6 fruit fly cellular contexts compared by ENCODE assay signal in genomic region chr3R:23214603-23215433, dm6.
TF ChIP-seq lines count a peak whose summit lies in the region.

No protein-coding gene starts in this region.

- peak; percentile 59 to 63 for TF ChIP-seq CTCF in S2 (optimal IDR thresholded peaks at IDR 0.05; lab: Kevin White, UChicago)
- TF ChIP-seq CTCF in whole organism, embryonic (GFP tag; optimal IDR thresholded peaks at IDR 0.05; lab: Kevin White, UChicago): peak; percentile 72

TF ChIP-seq in whole organism, adult, 20 proteins besides CTCF, POLR2A, EP300 and RAD21 (continues in another document):
- TF ChIP-seq Mnt (GFP tag; optimal IDR thresholded peaks at IDR 0.05; lab: Kevin White, UChicago) (no peak), ovo (GFP tag; optimal IDR thresholded peaks at IDR 0.05; lab: Kevin White, UChicago) (no peak), Clk (GFP tag; optimal IDR thresholded peaks at IDR 0.05; lab: Kevin White, UChicago) (no peak), CG33017 (tag; optimal IDR thresholded peaks at IDR 0.05; lab: Kevin White, UChicago) (peak; percentile 47), cic (GFP tag; optimal IDR thresholded peaks at IDR 0.05; lab: Kevin White, UChicago) (peak; percentile 80), CG5204 (GFP tag; optimal IDR thresholded peaks at IDR 0.05; lab: Kevin White, UChicago) (no peak), CG12768 (GFP tag; optimal IDR thresholded peaks at IDR 0.05; lab: Kevin White, UChicago) (no peak), pad (GFP tag; optimal IDR thresholded peaks at IDR 0.05; lab: Kevin White, UChicago) (peak; percentile 24), Hr96 (GFP tag; optimal IDR thresholded peaks at IDR 0.05; lab: Kevin White, UChicago) (no peak), CG1620 (GFP tag; optimal IDR thresholded peaks at IDR 0.05; lab: Kevin White, UChicago) (no peak), CG14711 (tag; optimal IDR thresholded peaks at IDR 0.05; lab: Kevin White, UChicago) (no peak), Crg-1 (GFP tag; optimal IDR thresholded peaks at IDR 0.05; lab: Kevin White, UChicago) (no peak), CG7045 (GFP tag; optimal IDR thresholded peaks at IDR 0.05; lab: Kevin White, UChicago) (no peak), tj (GFP tag; optimal IDR thresholded peaks at IDR 0.05; lab: Kevin White, UChicago) (no peak), toe (GFP tag; optimal IDR thresholded peaks at IDR 0.05; lab: Kevin White, UChicago) (no peak), cnc (optimal IDR thresholded peaks at IDR 0.05; lab: Kevin White, UChicago) (peak in 1 of 2 experiments; percentile 92), CG11617 (GFP tag; optimal IDR thresholded peaks at IDR 0.05; lab: Kevin White, UChicago) (no peak), bab1 (GFP tag; optimal IDR thresholded peaks at IDR 0.05; lab: Kevin White, UChicago) (peak; percentile 46), kay (GFP tag; lab: Kevin White, UChicago; ENCODE audit: borderline replicate concordance) (peak; percentile 99)

TF ChIP-seq in whole organism, embryonic, 481 proteins besides CTCF, POLR2A, EP300 and RAD21 (continues in another document):
- TF ChIP-seq jing (GFP tag; optimal IDR thresholded peaks at IDR 0.05; lab: Kevin White, UChicago) (no peak), CG10654 (GFP tag; optimal IDR thresholded peaks at IDR 0.05; lab: Kevin White, UChicago) (no peak), Poxn (GFP tag; IDR thresholded peaks at IDR 0.05; lab: Robert Waterston, UW) (no peak), zen (tag; optimal IDR thresholded peaks at IDR 0.05; lab: Kevin White, UChicago) (peak; percentile 42), phol (tag; optimal IDR thresholded peaks at IDR 0.05; lab: Kevin White, UChicago) (no peak), Mrtf (GFP tag; IDR thresholded peaks at IDR 0.05; lab: Robert Waterston, UW) (no peak), Fer2 (tag; optimal IDR thresholded peaks at IDR 0.05; lab: Kevin White, UChicago) (no peak), mirr (GFP tag; optimal IDR thresholded peaks at IDR 0.05; lab: Kevin White, UChicago) (peak; percentile 85), gsb-n (tag; optimal IDR thresholded peaks at IDR 0.05; lab: Kevin White, UChicago) (no peak), cas (GFP tag; IDR thresholded peaks at IDR 0.05; lab: Robert Waterston, UW) (no peak), CG4328 (GFP tag; optimal IDR thresholded peaks at IDR 0.05; lab: Kevin White, UChicago) (no peak), CG31388 (GFP tag; optimal IDR thresholded peaks at IDR 0.05; lab: Kevin White, UChicago) (no peak), nau (GFP tag; optimal IDR thresholded peaks at IDR 0.05; lab: Kevin White, UChicago) (no peak), CG11560 (tag; IDR thresholded peaks at IDR 0.05; lab: Robert Waterston, UW) (no peak), Aef1 (GFP tag; IDR thresholded peaks at IDR 0.05; lab: Robert Waterston, UW) (no peak), inv (GFP tag; IDR thresholded peaks at IDR 0.05; lab: Robert Waterston, UW; ENCODE audit: partially characterized antibody) (no peak), D19A (tag; optimal IDR thresholded peaks at IDR 0.05; lab: Kevin White, UChicago) (no peak), CG10147 (GFP tag; optimal IDR thresholded peaks at IDR 0.05; lab: Kevin White, UChicago) (no peak), ftz-f1 (GFP tag; optimal IDR thresholded peaks at IDR 0.05; lab: Kevin White, UChicago) (peak; percentile 31), CG9876 (GFP tag; optimal IDR thresholded peaks at IDR 0.05; lab: Kevin White, UChicago) (no peak)

TF ChIP-seq in whole organism, prepupa, 60 proteins besides CTCF, POLR2A, EP300 and RAD21 (continues in another document):
- peak; percentile 31 for TF ChIP-seq CG16779 (tag; optimal IDR thresholded peaks at IDR 0.05; lab: Kevin White, UChicago)
- TF ChIP-seq Blimp-1 (GFP tag; optimal IDR thresholded peaks at IDR 0.05; lab: Kevin White, UChicago): peak; percentile 35
- no peak for TF ChIP-seq CG7368 (GFP tag; optimal IDR thresholded peaks at IDR 0.05; lab: Kevin White, UChicago)
- peak; percentile 39; the same call in 1 of the 2 replicates for TF ChIP-seq CG15336 (GFP tag; IDR thresholded peaks at IDR 0.05; lab: Robert Waterston, UW)
- TF ChIP-seq CG6808 (GFP tag; optimal IDR thresholded peaks at IDR 0.05; lab: Kevin White, UChicago): peak; percentile 17
- no peak for TF ChIP-seq Gug (GFP tag; IDR thresholded peaks at IDR 0.05; lab: Robert Waterston, UW)
- peak; percentile 4 to 30 for TF ChIP-seq ss (GFP tag; optimal IDR thresholded peaks at IDR 0.05; lab: Kevin White, UChicago)
- TF ChIP-seq CG6854 (GFP tag; optimal IDR thresholded peaks at IDR 0.05; lab: Kevin White, UChicago): peak; percentile 4
- peak; percentile 5 for TF ChIP-seq Hr4 (GFP tag; optimal IDR thresholded peaks at IDR 0.05; lab: Kevin White, UChicago)
- TF ChIP-seq vri (GFP tag; optimal IDR thresholded peaks at IDR 0.05; lab: Kevin White, UChicago): peak; percentile 82
- peak; percentile 29 for TF ChIP-seq Sox102F (GFP tag; optimal IDR thresholded peaks at IDR 0.05; lab: Kevin White, UChicago)
- TF ChIP-seq CG8119 (GFP tag; IDR thresholded peaks at IDR 0.05; lab: Robert Waterston, UW): peak; percentile 64; the same call in 2 of the 3 replicates
- TF ChIP-seq CG6163 (GFP tag; IDR thresholded peaks at IDR 0.05; lab: Robert Waterston, UW): peak; percentile 77; the same call in 2 of the 3 replicates
- TF ChIP-seq eg (GFP tag; IDR thresholded peaks at IDR 0.05; lab: Robert Waterston, UW): peak; percentile 60; the same call in 2 of the 3 replicates
- TF ChIP-seq Hr39 (GFP tag; optimal IDR thresholded peaks at IDR 0.05; lab: Kevin White, UChicago): no peak
- peak; percentile 27 for TF ChIP-seq CG3919 (GFP tag; optimal IDR thresholded peaks at IDR 0.05; lab: Kevin White, UChicago)
- no peak for TF ChIP-seq acj6 (GFP tag; optimal IDR thresholded peaks at IDR 0.05; lab: Kevin White, UChicago)
- peak; percentile 27 for TF ChIP-seq topi (GFP tag; optimal IDR thresholded peaks at IDR 0.05; lab: Kevin White, UChicago)

TF ChIP-seq in whole organism, pupa, 21 proteins besides CTCF, POLR2A, EP300 and RAD21:
- TF ChIP-seq CG32121 (GFP tag; IDR thresholded peaks at IDR 0.05; lab: Robert Waterston, UW) (no peak), CG14655 (GFP tag; optimal IDR thresholded peaks at IDR 0.05; lab: Kevin White, UChicago) (no peak), EcR (GFP tag; optimal IDR thresholded peaks at IDR 0.05; lab: Kevin White, UChicago) (no peak), Ets98B (GFP tag; IDR thresholded peaks at IDR 0.05; lab: Robert Waterston, UW) (no peak; the same call in 1 of the 2 replicates), gl (tag; optimal IDR thresholded peaks at IDR 0.05; lab: Kevin White, UChicago) (peak; percentile 43), CG13204 (GFP tag; optimal IDR thresholded peaks at IDR 0.05; lab: Kevin White, UChicago) (no peak), Pif1B (GFP tag; optimal IDR thresholded peaks at IDR 0.05; lab: Kevin White, UChicago) (no peak), CG8301 (tag; optimal IDR thresholded peaks at IDR 0.05; lab: Kevin White, UChicago) (peak; percentile 1), CG9948 (tag; optimal IDR thresholded peaks at IDR 0.05; lab: Kevin White, UChicago) (no peak), D1 (tag; optimal IDR thresholded peaks at IDR 0.05; lab: Kevin White, UChicago) (no peak), CG8159 (tag; optimal IDR thresholded peaks at IDR 0.05; lab: Kevin White, UChicago) (no peak), CG10348 (GFP tag; IDR thresholded peaks at IDR 0.05; lab: Robert Waterston, UW) (no peak), fd96Ca (GFP tag; IDR thresholded peaks at IDR 0.05; lab: Robert Waterston, UW) (no peak; the same call in 2 of the 3 replicates), CG4496 (GFP tag; IDR thresholded peaks at IDR 0.05; lab: Robert Waterston, UW) (peak; percentile 67; the same call in 2 of the 3 replicates), CG17806 (tag; optimal IDR thresholded peaks at IDR 0.05; lab: Kevin White, UChicago) (no peak), CG12605 (GFP tag; IDR thresholded peaks at IDR 0.05; lab: Robert Waterston, UW) (peak; percentile 76), Snoo (tag; optimal IDR thresholded peaks at IDR 0.05; lab: Kevin White, UChicago) (no peak), Pif1A (GFP tag; optimal IDR thresholded peaks at IDR 0.05; lab: Kevin White, UChicago) (no peak)

TF ChIP-seq in whole organism, wandering third instar larva, 38 proteins besides CTCF, POLR2A, EP300 and RAD21:
- peak; percentile 51 for TF ChIP-seq HLH106 (tag; optimal IDR thresholded peaks at IDR 0.05; lab: Kevin White, UChicago)
- TF ChIP-seq psq (GFP tag; optimal IDR thresholded peaks at IDR 0.05; lab: Kevin White, UChicago): peak; percentile 75
- peak; percentile 78 for TF ChIP-seq Myc (optimal IDR thresholded peaks at IDR 0.05; lab: Kevin White, UChicago)
- TF ChIP-seq brk (GFP tag; optimal IDR thresholded peaks at IDR 0.05; lab: Kevin White, UChicago): peak; percentile 1
- peak in 1 of 2 experiments; percentile 24 for TF ChIP-seq foxo (GFP tag; optimal IDR thresholded peaks at IDR 0.05; lab: Kevin White, UChicago)
- TF ChIP-seq Sp1 (GFP tag; optimal IDR thresholded peaks at IDR 0.05; lab: Kevin White, UChicago): peak; percentile 31
- peak; percentile 50 for TF ChIP-seq ey (GFP tag; optimal IDR thresholded peaks at IDR 0.05; lab: Kevin White, UChicago)
- no peak for TF ChIP-seq Dif (GFP tag; optimal IDR thresholded peaks at IDR 0.05; lab: Kevin White, UChicago; ENCODE audit: partially characterized antibody)
- TF ChIP-seq br (GFP tag; optimal IDR thresholded peaks at IDR 0.05; lab: Kevin White, UChicago): peak; percentile 11
- peak; percentile 16 for TF ChIP-seq CrebA (GFP tag; optimal IDR thresholded peaks at IDR 0.05; lab: Kevin White, UChicago; ENCODE audit: borderline replicate concordance)
- no peak for TF ChIP-seq Rel (GFP tag; optimal IDR thresholded peaks at IDR 0.05; lab: Kevin White, UChicago)
- TF ChIP-seq Rel (tag; optimal IDR thresholded peaks at IDR 0.05; lab: Kevin White, UChicago): peak; percentile 55
- no peak for TF ChIP-seq Hr78 (GFP tag; optimal IDR thresholded peaks at IDR 0.05; lab: Kevin White, UChicago)
- no peak for TF ChIP-seq dmrt93B (GFP tag; optimal IDR thresholded peaks at IDR 0.05; lab: Kevin White, UChicago)
- peak; percentile 28 for TF ChIP-seq woc (GFP tag; optimal IDR thresholded peaks at IDR 0.05; lab: Kevin White, UChicago)
- no peak for TF ChIP-seq rgr (GFP tag; optimal IDR thresholded peaks at IDR 0.05; lab: Kevin White, UChicago)
- peak; percentile 67 for TF ChIP-seq tai (GFP tag; optimal IDR thresholded peaks at IDR 0.05; lab: Kevin White, UChicago)
- peak; percentile 29 for TF ChIP-seq h (GFP tag; optimal IDR thresholded peaks at IDR 0.05; lab: Kevin White, UChicago)
- TF ChIP-seq OdsH (GFP tag; optimal IDR thresholded peaks at IDR 0.05; lab: Kevin White, UChicago): peak; percentile 34
- no peak for TF ChIP-seq jim (GFP tag; optimal IDR thresholded peaks at IDR 0.05; lab: Kevin White, UChicago)
- TF ChIP-seq fru (GFP tag; optimal IDR thresholded peaks at IDR 0.05; lab: Kevin White, UChicago): peak; percentile 0
